Fruit fly (Drosophila melanogaster) whole organism, larva: ENCODE results near the gene CG13947.

ENCODE experiments used
- noc ChIP-seq: fragments of 200-800 bp; sonication (Bioruptor generic); optimal IDR thresholded peaks from 3 replicates; lab custom pipeline; 2019; ENCODE audit warnings: missing biosample characterization, mild to moderate bottlenecking, missing genetic modification characterization, moderate library complexity

The CG13947 gene

dm6 chr2L:779123-779584 is at the start of gene CG13947:
Gene CG13947, plus strand, starts transcription at chr2L:779173.
- no peak for TF ChIP-seq noc (tag; lab: Kevin White, UChicago)

DNA sequence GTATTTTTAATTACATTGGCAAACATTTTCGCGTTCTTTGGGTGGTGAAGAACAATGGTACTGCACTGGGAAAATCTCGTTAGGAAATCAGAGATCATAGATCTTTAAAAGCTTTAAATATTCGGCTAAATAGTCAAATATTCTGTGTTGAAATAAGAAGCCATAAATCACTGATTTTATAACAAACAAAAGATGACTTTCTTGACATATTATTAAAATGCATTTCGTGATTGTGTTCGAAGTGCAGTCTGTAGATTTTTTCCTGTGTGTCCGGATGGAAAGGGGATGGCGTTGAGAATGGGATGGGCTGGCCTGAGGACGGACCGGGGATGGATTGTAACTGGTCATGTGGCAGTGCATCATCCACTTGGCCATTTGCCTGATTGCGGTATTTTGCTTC is 46.9 kb upstream of the CG13947 start:
- no peak for TF ChIP-seq noc (tag; lab: Kevin White, UChicago)

DNA sequence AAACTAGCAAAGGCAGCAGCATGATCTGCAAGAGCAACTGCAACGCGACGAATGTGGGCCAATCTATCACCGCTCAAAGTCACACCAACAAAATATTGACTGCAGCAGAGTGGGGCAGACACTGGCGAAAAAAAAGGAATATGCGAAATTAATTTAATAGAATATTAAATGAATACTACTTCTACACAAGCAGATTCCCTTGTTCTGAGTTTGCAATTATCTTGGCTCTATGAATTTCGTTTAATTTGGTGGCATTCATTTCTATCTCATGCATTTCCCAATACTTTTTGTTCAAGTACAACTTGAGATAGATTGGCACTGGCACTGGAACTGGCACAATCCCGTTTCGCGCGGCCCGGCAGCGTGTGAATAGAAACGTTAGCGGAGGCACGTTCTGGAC is 44.9 kb upstream of the CG13947 start:
- TF ChIP-seq noc (tag; lab: Kevin White, UChicago) = no peak

dm6 chr2L:735772-736171 is 43.2 kb upstream of the CG13947 start:
- TF ChIP-seq noc (tag; lab: Kevin White, UChicago) = no peak

DNA sequence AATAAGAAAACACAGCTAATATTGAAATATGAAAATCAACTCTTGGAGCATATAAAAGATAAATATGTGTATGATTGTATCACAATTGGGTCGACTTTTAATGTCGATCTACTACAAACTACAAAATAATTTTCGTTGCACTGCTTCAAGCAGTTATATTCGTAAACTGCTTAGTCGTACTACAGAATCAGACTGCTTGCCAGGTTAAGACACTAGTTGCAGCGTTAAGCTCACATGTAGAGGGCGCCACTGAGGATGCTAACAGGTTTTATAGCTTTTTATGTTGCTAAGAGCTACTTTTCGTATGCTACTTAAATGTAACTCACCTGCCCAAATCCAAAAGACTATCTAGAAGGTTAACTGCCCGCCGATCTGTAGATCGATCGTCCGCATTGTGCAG is 38.9 kb upstream of the CG13947 start:
- TF ChIP-seq noc (tag; lab: Kevin White, UChicago) = no peak

DNA sequence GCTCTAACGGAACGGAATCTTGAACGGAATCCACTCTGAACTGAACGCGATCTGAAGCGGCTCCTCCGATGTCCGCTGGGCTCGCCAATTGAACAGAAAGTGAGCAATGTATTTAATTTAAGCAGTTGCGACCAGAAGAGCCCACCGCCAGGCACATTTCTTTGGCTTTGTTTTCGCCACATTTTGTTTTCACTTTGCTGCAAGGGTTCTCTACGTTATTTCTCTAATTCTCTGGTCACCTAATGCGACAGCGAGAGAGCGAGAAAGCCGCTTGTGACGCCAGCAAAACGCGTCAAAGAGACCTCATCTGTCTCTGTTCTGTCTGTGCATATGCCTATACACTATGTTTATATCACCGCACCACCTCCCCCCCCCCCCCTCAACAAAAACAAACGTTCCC is 34.7 kb upstream of the CG13947 start, which contains the start of gene Eaat2:
Gene Eaat2, minus strand, starts transcription at position 101 of the 400 bp plus-strand sequence.
- TF ChIP-seq noc (tag; lab: Kevin White, UChicago) = no peak

dm6 chr2L:745785-746184 is 33.2 kb upstream of the CG13947 start:
- no peak for TF ChIP-seq noc (tag; lab: Kevin White, UChicago)

DNA sequence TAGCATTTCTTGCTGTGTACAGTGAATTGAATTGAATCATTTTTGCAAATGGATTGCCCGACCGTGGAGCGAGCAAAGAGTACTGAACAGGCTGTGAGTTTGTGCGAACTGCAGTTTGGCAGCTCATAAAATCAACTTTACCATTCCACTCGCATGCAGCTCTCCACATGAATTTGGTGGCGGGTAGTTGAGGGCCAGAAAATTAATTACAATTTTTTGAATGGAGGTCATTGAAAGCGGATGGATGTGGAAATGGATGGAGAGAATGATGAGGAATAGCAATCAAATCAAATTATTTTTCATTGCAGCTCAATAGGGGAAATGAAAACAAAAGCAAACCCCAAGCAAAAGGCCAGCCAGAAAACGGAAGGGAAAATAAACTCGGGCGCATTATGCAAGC is 29.3 kb upstream of the CG13947 start, which contains the start of gene GABA-B-R3:
Gene GABA-B-R3, plus strand, starts transcription at position 301 of the 400 bp plus-strand sequence.
- no peak for TF ChIP-seq noc (tag; lab: Kevin White, UChicago)

DNA sequence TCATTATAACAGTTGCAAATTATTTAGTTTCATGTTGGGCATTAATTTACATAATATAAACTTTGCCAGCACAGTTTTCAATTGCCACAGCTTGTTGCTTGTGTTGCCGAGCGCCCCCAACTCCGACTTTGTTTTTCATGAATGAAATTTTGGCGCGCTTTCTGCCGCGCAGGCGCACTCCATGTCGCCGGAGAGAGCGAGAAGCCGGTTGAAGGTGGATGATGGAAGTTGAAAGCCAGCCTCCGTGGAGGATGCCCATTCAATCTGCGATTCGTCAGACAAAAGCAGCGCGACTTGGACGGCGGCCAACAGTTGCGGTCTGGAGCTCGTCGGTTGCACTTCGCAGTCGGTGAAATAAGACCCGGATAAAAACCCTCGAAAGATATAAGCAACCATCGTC is 28.7 kb upstream of the CG13947 start:
- no peak for TF ChIP-seq noc (tag; lab: Kevin White, UChicago)

dm6 chr2L:773247-773646 is 5.7 kb upstream of the CG13947 start, which contains the start of gene CG12506:
Gene CG12506, plus strand, starts transcription at chr2L:773547.
- no peak for TF ChIP-seq noc (tag; lab: Kevin White, UChicago)

dm6 chr2L:776236-776635 is 2.7 kb upstream of the CG13947 start, which contains the start of gene CG13946:
Gene CG13946, plus strand, starts transcription at chr2L:776536.
- TF ChIP-seq noc (tag; lab: Kevin White, UChicago) = no peak

- TF ChIP-seq noc (tag; lab: Kevin White, UChicago) = no peak
Observed at dm6 chr2L:780182-780581, 1.2 kb downstream of the CG13947 start, which contains the start of gene Gr21a. Gene Gr21a, plus strand, starts transcription at chr2L:780482.

DNA sequence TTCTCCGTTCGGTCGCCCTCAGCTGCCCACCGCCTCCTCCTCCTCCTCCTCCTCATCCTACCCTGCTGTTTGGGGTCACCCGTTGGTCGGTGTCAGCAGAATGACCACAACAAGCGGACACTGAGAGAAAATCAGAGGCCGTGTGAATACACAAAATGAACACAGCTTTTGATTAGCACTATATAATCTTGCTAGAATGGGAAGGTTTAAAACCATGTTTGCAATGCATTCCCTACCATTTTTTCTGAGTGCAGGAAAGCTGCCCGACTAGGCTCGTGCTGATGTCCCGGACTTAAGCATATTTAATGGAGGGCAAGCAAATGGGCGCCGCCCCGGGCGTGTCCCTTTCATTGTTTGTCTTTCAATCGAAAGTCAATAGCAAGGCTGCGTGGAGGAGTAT is 1.9 kb downstream of the CG13947 start:
- TF ChIP-seq noc (tag; lab: Kevin White, UChicago) = no peak

- no peak for TF ChIP-seq noc (tag; lab: Kevin White, UChicago)
Observed at dm6 chr2L:784036-784435, 5.1 kb downstream of the CG13947 start, which contains the start of gene CG3544. Gene CG3544, plus strand, starts transcription at chr2L:784336.

- no peak for TF ChIP-seq noc (tag; lab: Kevin White, UChicago)
Observed at dm6 chr2L:789966-790365, 11.0 kb downstream of the CG13947 start.

dm6 chr2L:790698-791097 is 11.7 kb downstream of the CG13947 start, which contains the start of gene Pkg21D:
Gene Pkg21D, minus strand, starts transcription at chr2L:790798.
- TF ChIP-seq noc (tag; lab: Kevin White, UChicago) = no peak

DNA sequence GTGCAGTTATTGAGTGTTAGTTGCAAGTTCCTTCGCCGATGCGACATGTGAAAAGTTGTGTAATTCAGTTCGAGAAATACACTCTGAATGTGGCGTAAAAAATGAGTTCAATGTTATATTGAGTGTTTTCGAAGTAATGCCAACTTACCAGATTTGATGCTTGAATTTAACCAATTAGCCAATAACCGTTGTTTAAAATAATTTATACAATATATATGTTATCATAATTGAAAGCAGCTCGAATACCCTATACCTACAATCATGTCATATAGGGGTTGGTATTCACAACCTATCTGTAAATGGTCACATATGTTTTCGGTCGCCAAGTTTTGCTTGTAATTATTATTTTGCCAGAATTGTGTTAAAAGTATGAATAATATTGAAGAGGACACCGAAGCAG is 31.3 kb downstream of the CG13947 start, which contains the start of gene Nnf1b:
Gene Nnf1b, plus strand, starts transcription at position 301 of the 400 bp plus-strand sequence.
- TF ChIP-seq noc (tag; lab: Kevin White, UChicago) = no peak
